Worm (Caenorhabditis elegans): ENCODE data around the gene sfxn-2.

Gene sfxn-2

ce11 chrX:7985495-7986029 lies 27.5 kb upstream of the sfxn-2 start, which contains the start of gene F45E1.4:
Gene F45E1.4, plus strand, starts transcription at chrX:7985979.
- TF ChIP-seq crh-2 (tag; optimal IDR thresholded peaks at IDR 0.05) (peak; percentile 11), nhr-25 (tag; optimal IDR thresholded peaks at IDR 0.05) (peak; percentile 22), sma-9 (GFP tag; optimal IDR thresholded peaks at IDR 0.05) (peak; percentile 58), sma-9 (tag; optimal IDR thresholded peaks at IDR 0.05) (no peak), ztf-11 (tag; optimal IDR thresholded peaks at IDR 0.05) (no peak), sma-3 (GFP tag; optimal IDR thresholded peaks at IDR 0.05) (peak; percentile 36)

DNA sequence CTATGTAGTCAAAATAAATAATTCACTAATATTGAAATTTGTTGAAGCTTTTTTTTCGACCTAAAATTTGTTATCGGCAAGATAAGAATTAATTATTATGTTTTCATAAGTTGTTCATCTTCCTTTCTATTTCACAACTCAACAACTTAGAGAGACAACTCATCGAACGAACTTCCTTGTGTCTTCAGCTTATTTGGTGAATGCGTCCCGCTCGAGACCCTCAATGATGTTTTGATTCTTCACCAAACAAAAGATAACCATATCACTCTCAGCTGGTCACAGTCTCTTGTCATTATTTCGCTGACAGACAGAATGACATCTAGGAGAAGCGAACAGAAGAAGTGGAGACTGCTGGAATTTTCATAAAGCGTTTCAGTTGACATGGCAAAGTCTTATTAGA lies 26.6 kb upstream of the sfxn-2 start:
- TF ChIP-seq nhr-77 (tag; optimal IDR thresholded peaks at IDR 0.05) (no peak), crh-2 (tag; optimal IDR thresholded peaks at IDR 0.05) (no peak), F13H6.1 (tag; optimal IDR thresholded peaks at IDR 0.05) (no peak), mbf-1 (tag; optimal IDR thresholded peaks at IDR 0.05) (no peak), nhr-237 (tag; optimal IDR thresholded peaks at IDR 0.05) (no peak), sma-3 (GFP tag; optimal IDR thresholded peaks at IDR 0.05) (peak; percentile 29), sma-9 (GFP tag; optimal IDR thresholded peaks at IDR 0.05) (no peak), sma-9 (tag; optimal IDR thresholded peaks at IDR 0.05) (no peak), ZK546.5 (tag; optimal IDR thresholded peaks at IDR 0.05) (no peak)

- TF ChIP-seq nhr-6 (tag; optimal IDR thresholded peaks at IDR 0.05) (no peak), Y55F3AM.14 (GFP tag; optimal IDR thresholded peaks at IDR 0.05) (no peak), C34F6.9 (tag; optimal IDR thresholded peaks at IDR 0.05) (peak; percentile 17), ztf-4 (tag; optimal IDR thresholded peaks at IDR 0.05) (no peak), skn-1 (tag; optimal IDR thresholded peaks at IDR 0.05) (no peak), blmp-1 (tag; optimal IDR thresholded peaks at IDR 0.05; ENCODE audit: insufficient read depth) (no peak), egl-27 (tag; optimal IDR thresholded peaks at IDR 0.05) (no peak)
Measured at ce11 chrX:7982047-7982446, 23.9 kb upstream of the sfxn-2 start, which contains the start of gene his-71. Gene his-71, minus strand, starts transcription at chrX:7982070.

- TF ChIP-seq nhr-21 (tag; optimal IDR thresholded peaks at IDR 0.05) (peak; percentile 33), blmp-1 (tag; optimal IDR thresholded peaks at IDR 0.05; ENCODE audit: insufficient read depth) (no peak)
Measured at ce11 chrX:7977452-7977851, 19.3 kb upstream of the sfxn-2 start.

- TF ChIP-seq nhr-23 (tag; optimal IDR thresholded peaks at IDR 0.05): no peak
- no peak for TF ChIP-seq ztf-11 (tag; optimal IDR thresholded peaks at IDR 0.05)
- no peak for TF ChIP-seq sma-9 (GFP tag; optimal IDR thresholded peaks at IDR 0.05)
- TF ChIP-seq sma-9 (tag; optimal IDR thresholded peaks at IDR 0.05): no peak
- TF ChIP-seq ztf-4 (tag; optimal IDR thresholded peaks at IDR 0.05): no peak
- no peak for TF ChIP-seq elt-1 (tag; optimal IDR thresholded peaks at IDR 0.05)
- no peak for TF ChIP-seq alr-1 (tag; optimal IDR thresholded peaks at IDR 0.05)
- no peak for TF ChIP-seq dmd-4 (tag; optimal IDR thresholded peaks at IDR 0.05)
- TF ChIP-seq sma-3 (GFP tag; optimal IDR thresholded peaks at IDR 0.05): no peak
- no peak for TF ChIP-seq unc-55 (GFP tag; optimal IDR thresholded peaks at IDR 0.05)
- TF ChIP-seq zag-1 (tag; optimal IDR thresholded peaks at IDR 0.05): no peak
- no peak for TF ChIP-seq ceh-16 (tag; optimal IDR thresholded peaks at IDR 0.05)
- no peak for TF ChIP-seq nhr-77 (tag; optimal IDR thresholded peaks at IDR 0.05)
- no peak for TF ChIP-seq F13H6.1 (tag; optimal IDR thresholded peaks at IDR 0.05)
- no peak for TF ChIP-seq gmeb-1 (tag; optimal IDR thresholded peaks at IDR 0.05)
Measured at ce11 chrX:7976400-7976799, 18.3 kb upstream of the sfxn-2 start, which contains the start of gene F45E1.5. Gene F45E1.5, plus strand, starts transcription at chrX:7976700.

DNA sequence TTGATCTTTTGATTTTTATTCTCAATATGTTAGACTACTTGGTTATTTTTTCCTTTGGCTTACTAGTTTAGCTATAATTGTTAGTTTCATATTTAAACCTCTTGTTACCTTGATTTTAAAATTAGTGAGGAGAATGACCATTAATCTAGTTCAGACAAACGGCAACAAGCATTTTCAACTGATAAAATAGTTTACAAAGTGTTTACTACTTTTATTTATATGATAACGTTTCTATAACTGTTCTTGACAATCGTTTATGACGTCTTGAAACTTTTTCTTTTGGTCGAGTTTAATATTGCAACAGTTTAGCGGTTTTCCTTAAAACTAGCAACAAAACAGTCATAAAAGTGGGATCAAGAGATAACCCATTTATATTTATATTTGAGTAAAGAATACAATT lies 17.6 kb upstream of the sfxn-2 start:
- TF ChIP-seq peb-1 (tag; optimal IDR thresholded peaks at IDR 0.05) (no peak), fos-1 (tag; optimal IDR thresholded peaks at IDR 0.05) (peak; percentile 13)

ce11 chrX:7968537-7968936 lies 10.4 kb upstream of the sfxn-2 start:
- TF ChIP-seq gmeb-1 (tag; optimal IDR thresholded peaks at IDR 0.05): no peak
- no peak for TF ChIP-seq mbf-1 (tag; optimal IDR thresholded peaks at IDR 0.05)
- no peak for TF ChIP-seq nhr-25 (tag; optimal IDR thresholded peaks at IDR 0.05)
- TF ChIP-seq nhr-10 (tag; optimal IDR thresholded peaks at IDR 0.05): no peak

All from whole organism, L2 larva.